Comparison of ENCODE assay signal across 4 fruit fly cellular contexts in genomic region chr3R:16042900-16043548, dm6.
TF ChIP-seq lines count a peak whose summit lies in the region.

TSS of gene Jhbp4 (plus strand) at chr3R:16043498.

- TF ChIP-seq CTCF in whole organism, embryonic (GFP tag; optimal IDR thresholded peaks at IDR 0.05; lab: Kevin White, UChicago): peak; percentile 76

TF ChIP-seq in whole organism, embryonic, 481 proteins besides CTCF, POLR2A, EP300 and RAD21:
- TF ChIP-seq stwl (tag; optimal IDR thresholded peaks at IDR 0.05; lab: Kevin White, UChicago) (peak; percentile 11), CG18764 (GFP tag; optimal IDR thresholded peaks at IDR 0.05; lab: Kevin White, UChicago) (no peak), CG13894 (tag; optimal IDR thresholded peaks at IDR 0.05; lab: Kevin White, UChicago) (no peak), HmgZ (tag; optimal IDR thresholded peaks at IDR 0.05; lab: Kevin White, UChicago) (no peak), CG31388 (GFP tag; optimal IDR thresholded peaks at IDR 0.05; lab: Kevin White, UChicago) (no peak), sens (GFP tag; lab: Kevin White, UChicago) (peak; percentile 73), Sin3A (optimal IDR thresholded peaks at IDR 0.05; lab: Kevin White, UChicago) (no peak), CG2199 (GFP tag; IDR thresholded peaks at IDR 0.05; lab: Robert Waterston, UW) (peak; percentile 88; the same call in 2 of the 3 replicates), ttk (GFP tag; IDR thresholded peaks at IDR 0.05; lab: Robert Waterston, UW) (no peak), CoRest (tag; optimal IDR thresholded peaks at IDR 0.05; lab: Kevin White, UChicago) (no peak), CG3995 (GFP tag; optimal IDR thresholded peaks at IDR 0.05; lab: Kevin White, UChicago) (peak; percentile 71), CHES-1-like (GFP tag; optimal IDR thresholded peaks at IDR 0.05; lab: Kevin White, UChicago) (no peak), CG11504 (tag; optimal IDR thresholded peaks at IDR 0.05; lab: Kevin White, UChicago) (peak; percentile 7), Blimp-1 (GFP tag; optimal IDR thresholded peaks at IDR 0.05; lab: Kevin White, UChicago) (peak; percentile 22), CG8924 (tag; optimal IDR thresholded peaks at IDR 0.05; lab: Kevin White, UChicago) (no peak), CG18011 (GFP tag; optimal IDR thresholded peaks at IDR 0.05; lab: Kevin White, UChicago) (peak; percentile 78)

TF ChIP-seq in whole organism, prepupa, 60 proteins besides CTCF, POLR2A, EP300 and RAD21 (continues in another document):
- TF ChIP-seq Gug (GFP tag; IDR thresholded peaks at IDR 0.05; lab: Robert Waterston, UW) (no peak), net (GFP tag; optimal IDR thresholded peaks at IDR 0.05; lab: Kevin White, UChicago) (peak; percentile 25), fd59A (GFP tag; optimal IDR thresholded peaks at IDR 0.05; lab: Kevin White, UChicago) (no peak), OdsH (GFP tag; optimal IDR thresholded peaks at IDR 0.05; lab: Kevin White, UChicago) (peak; percentile 15), CG6792 (GFP tag; optimal IDR thresholded peaks at IDR 0.05; lab: Kevin White, UChicago) (peak; percentile 11), eg (GFP tag; IDR thresholded peaks at IDR 0.05; lab: Robert Waterston, UW) (no peak), Smox (GFP tag; optimal IDR thresholded peaks at IDR 0.05; lab: Kevin White, UChicago) (no peak), CG6808 (GFP tag; optimal IDR thresholded peaks at IDR 0.05; lab: Kevin White, UChicago) (peak; percentile 24), dac (GFP tag; optimal IDR thresholded peaks at IDR 0.05; lab: Kevin White, UChicago) (peak; percentile 13), cyc (GFP tag; optimal IDR thresholded peaks at IDR 0.05; lab: Kevin White, UChicago) (no peak), Eip75B (GFP tag; optimal IDR thresholded peaks at IDR 0.05; lab: Kevin White, UChicago) (peak; percentile 28), CG31627 (GFP tag; optimal IDR thresholded peaks at IDR 0.05; lab: Kevin White, UChicago) (no peak), fd85E (GFP tag; optimal IDR thresholded peaks at IDR 0.05; lab: Kevin White, UChicago) (no peak), CG8632 (GFP tag; optimal IDR thresholded peaks at IDR 0.05; lab: Kevin White, UChicago) (peak; percentile 32), Blimp-1 (GFP tag; optimal IDR thresholded peaks at IDR 0.05; lab: Kevin White, UChicago) (peak; percentile 59), acj6 (GFP tag; optimal IDR thresholded peaks at IDR 0.05; lab: Kevin White, UChicago) (peak; percentile 29), Lpt (GFP tag; optimal IDR thresholded peaks at IDR 0.05; lab: Kevin White, UChicago) (peak; percentile 1), ss (GFP tag; optimal IDR thresholded peaks at IDR 0.05; lab: Kevin White, UChicago) (peak in 1 of 2 experiments; percentile 32), Eip93F (GFP tag; optimal IDR thresholded peaks at IDR 0.05; lab: Kevin White, UChicago) (no peak), CG11902 (GFP tag; optimal IDR thresholded peaks at IDR 0.05; lab: Kevin White, UChicago) (no peak), Sox102F (GFP tag; optimal IDR thresholded peaks at IDR 0.05; lab: Kevin White, UChicago) (peak; percentile 11), esn (GFP tag; optimal IDR thresholded peaks at IDR 0.05; lab: Kevin White, UChicago) (peak; percentile 2), CG9139 (GFP tag; optimal IDR thresholded peaks at IDR 0.05; lab: Kevin White, UChicago) (no peak), CG10631 (GFP tag; optimal IDR thresholded peaks at IDR 0.05; lab: Kevin White, UChicago) (peak; percentile 39), CG34406 (GFP tag; optimal IDR thresholded peaks at IDR 0.05; lab: Kevin White, UChicago) (no peak), dsx (GFP tag; optimal IDR thresholded peaks at IDR 0.05; lab: Kevin White, UChicago; ENCODE audit: poor library complexity, severe bottlenecking) (no peak)

TF ChIP-seq in whole organism, pupa, 21 proteins besides CTCF, POLR2A, EP300 and RAD21:
- TF ChIP-seq CG8301 (tag; optimal IDR thresholded peaks at IDR 0.05; lab: Kevin White, UChicago) (peak; percentile 72), Pif1B (GFP tag; optimal IDR thresholded peaks at IDR 0.05; lab: Kevin White, UChicago) (no peak), Pif1A (GFP tag; optimal IDR thresholded peaks at IDR 0.05; lab: Kevin White, UChicago) (peak; percentile 7), CG8159 (tag; optimal IDR thresholded peaks at IDR 0.05; lab: Kevin White, UChicago) (peak; percentile 47), D1 (tag; optimal IDR thresholded peaks at IDR 0.05; lab: Kevin White, UChicago) (no peak), CG12605 (GFP tag; IDR thresholded peaks at IDR 0.05; lab: Robert Waterston, UW) (peak; percentile 56), CG17806 (tag; optimal IDR thresholded peaks at IDR 0.05; lab: Kevin White, UChicago) (peak; percentile 48), CG15710 (tag; optimal IDR thresholded peaks at IDR 0.05; lab: Kevin White, UChicago) (peak; percentile 13), CG32121 (GFP tag; IDR thresholded peaks at IDR 0.05; lab: Robert Waterston, UW) (no peak), CG14655 (GFP tag; optimal IDR thresholded peaks at IDR 0.05; lab: Kevin White, UChicago) (peak; percentile 45)

TF ChIP-seq in whole organism, wandering third instar larva, 38 proteins besides CTCF, POLR2A, EP300 and RAD21:
- TF ChIP-seq Myc (optimal IDR thresholded peaks at IDR 0.05; lab: Kevin White, UChicago) (peak; percentile 19), CG9705 (GFP tag; optimal IDR thresholded peaks at IDR 0.05; lab: Kevin White, UChicago) (no peak)

Comparison
In these comparisons a context has a peak if more than half of its experiments do, and no peak if none do; other contexts are left out.
1. Of the 7 proteins assayed by ChIP-seq in both whole organism, embryonic and whole organism, prepupa: peak only in whole organism, embryonic: none; only in whole organism, prepupa: Lpt and Sox102F; in both: Blimp-1; in neither: 4.